Fruit fly (Drosophila melanogaster): Measurements from ENCODE around the gene cindr.

DNA sequence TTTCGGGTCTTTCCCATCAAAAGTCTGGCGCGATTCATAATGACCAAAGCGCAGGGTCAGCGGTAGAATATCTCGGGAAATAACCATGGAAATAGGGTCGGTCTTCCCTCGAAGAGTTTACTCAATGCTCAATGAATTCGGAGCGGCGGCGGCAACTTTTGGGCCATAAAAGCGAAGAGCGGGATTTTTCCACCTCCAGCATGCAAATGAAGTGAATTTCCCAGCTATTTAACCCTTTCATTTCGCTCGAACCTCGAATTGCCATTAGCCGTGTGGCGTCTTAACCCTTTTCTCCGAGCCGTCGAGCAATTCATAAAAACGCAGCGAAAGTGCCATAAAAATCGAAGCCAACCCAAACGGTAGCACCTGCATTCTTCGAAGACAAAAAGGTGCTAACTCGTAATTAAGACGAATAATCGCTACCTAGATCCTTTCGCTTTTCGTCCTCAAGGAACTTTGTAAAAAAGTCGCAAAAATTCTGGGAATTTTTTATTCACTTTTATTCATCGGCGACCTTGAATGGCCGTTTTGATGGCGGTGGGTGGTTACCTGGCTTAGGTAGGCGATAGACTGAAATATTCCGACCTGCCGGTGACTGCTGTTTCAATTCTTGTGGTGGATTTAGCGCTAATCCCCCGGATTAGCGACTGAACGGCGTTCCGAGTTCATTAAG is 41.2 kb downstream of the cindr start:
- TF ChIP-seq CG10669 (GFP tag; optimal IDR thresholded peaks at IDR 0.05): no peak
- TF ChIP-seq Sox14 (GFP tag; optimal IDR thresholded peaks at IDR 0.05): no peak
- no peak for TF ChIP-seq Ets21C (GFP tag; optimal IDR thresholded peaks at IDR 0.05)
- TF ChIP-seq Blimp-1 (GFP tag; optimal IDR thresholded peaks at IDR 0.05): no peak
- no peak for TF ChIP-seq CG6276 (GFP tag; optimal IDR thresholded peaks at IDR 0.05)
- no peak for TF ChIP-seq Eip78C (GFP tag)
